Fruit fly (Drosophila melanogaster): Measurements from ENCODE around the gene Ugt307A1.

Ugt307A1 gene

DNA sequence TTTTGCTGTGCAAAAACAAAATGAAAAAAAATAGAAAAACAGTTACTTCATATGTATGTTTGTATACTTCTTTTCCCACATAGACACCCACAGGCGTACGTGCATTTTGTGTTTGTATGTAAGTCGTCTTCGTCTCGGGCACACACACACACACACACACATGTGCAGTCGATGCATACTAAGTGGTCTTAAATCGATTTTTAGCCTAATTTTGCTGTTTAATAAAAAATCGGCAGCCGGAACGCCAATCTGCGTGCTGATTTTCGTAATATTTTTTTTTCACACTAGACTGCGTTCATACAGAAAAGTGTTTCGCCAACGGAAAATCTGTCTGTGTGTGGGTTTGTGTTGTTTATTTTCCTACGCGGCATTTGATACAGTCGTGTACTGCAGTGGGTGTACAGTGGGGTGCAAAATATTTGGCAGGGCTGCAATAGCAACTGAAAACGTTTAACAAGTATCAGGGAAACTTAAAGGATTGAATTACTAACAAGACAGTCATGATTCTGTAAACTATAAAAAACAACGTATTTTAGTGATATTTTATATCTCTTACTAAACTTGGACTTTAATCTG is 34.6 kb upstream of the Ugt307A1 start (continued):
- no peak for TF ChIP-seq inv (GFP tag; IDR thresholded peaks at IDR 0.05; ENCODE audit: partially characterized antibody)
- TF ChIP-seq jumu (GFP tag; optimal IDR thresholded peaks at IDR 0.05) = peak; percentile 40
- TF ChIP-seq stc (GFP tag; IDR thresholded peaks at IDR 0.05) = no peak
- peak; percentile 35 for TF ChIP-seq CG17829 (tag; optimal IDR thresholded peaks at IDR 0.05)
- no peak for TF ChIP-seq ash1 (GFP tag; optimal IDR thresholded peaks at IDR 0.05)
- peak; percentile 9 for TF ChIP-seq sug (tag; optimal IDR thresholded peaks at IDR 0.05)
- TF ChIP-seq fd102C (GFP tag; optimal IDR thresholded peaks at IDR 0.05) = no peak
- no peak for TF ChIP-seq nerfin-2 (GFP tag; IDR thresholded peaks at IDR 0.05; ENCODE audit: partially characterized antibody)
- no peak for TF ChIP-seq nmo (GFP tag; optimal IDR thresholded peaks at IDR 0.05)
- TF ChIP-seq Dp (GFP tag; optimal IDR thresholded peaks at IDR 0.05) = no peak
- peak; percentile 25; the same call in 1 of the 2 replicates for TF ChIP-seq H2.0 (GFP tag; IDR thresholded peaks at IDR 0.05)
- no peak for TF ChIP-seq twi (tag; optimal IDR thresholded peaks at IDR 0.05)
- TF ChIP-seq repo (GFP tag; optimal IDR thresholded peaks at IDR 0.05) = peak; percentile 35
- TF ChIP-seq CG8944 (GFP tag; optimal IDR thresholded peaks at IDR 0.05) = no peak
- no peak for TF ChIP-seq usp (GFP tag; optimal IDR thresholded peaks at IDR 0.05)
- TF ChIP-seq vfl (GFP tag; optimal IDR thresholded peaks at IDR 0.05) = no peak
- TF ChIP-seq CG11696 (GFP tag; IDR thresholded peaks at IDR 0.05) = no peak
- TF ChIP-seq CG6683 (GFP tag; optimal IDR thresholded peaks at IDR 0.05) = no peak
- TF ChIP-seq unc-4 (GFP tag; IDR thresholded peaks at IDR 0.05; ENCODE audit: partially characterized antibody) = no peak
- no peak for TF ChIP-seq Sox102F (GFP tag; optimal IDR thresholded peaks at IDR 0.05)
- peak; percentile 66; the same call in 2 of the 4 replicates for TF ChIP-seq Gug (GFP tag; IDR thresholded peaks at IDR 0.05)
- TF ChIP-seq sc (optimal IDR thresholded peaks at IDR 0.05) = no peak
- no peak for TF ChIP-seq sc (GFP tag; optimal IDR thresholded peaks at IDR 0.05)
- TF ChIP-seq dm (GFP tag; optimal IDR thresholded peaks at IDR 0.05) = no peak
- no peak for TF ChIP-seq CG12104 (GFP tag; optimal IDR thresholded peaks at IDR 0.05)
- TF ChIP-seq E2f2 (GFP tag; IDR thresholded peaks at IDR 0.05) = peak; percentile 32; the same call in 1 of the 2 replicates
- peak; percentile 16 for TF ChIP-seq CG4424 (GFP tag; optimal IDR thresholded peaks at IDR 0.05)
- TF ChIP-seq fd96Cb (tag; optimal IDR thresholded peaks at IDR 0.05) = no peak
- TF ChIP-seq Camta (GFP tag; optimal IDR thresholded peaks at IDR 0.05) = peak; percentile 3
- TF ChIP-seq Dip3 (GFP tag; optimal IDR thresholded peaks at IDR 0.05) = peak; percentile 36
- TF ChIP-seq chif (GFP tag; optimal IDR thresholded peaks at IDR 0.05) = peak in 1 of 2 experiments; percentile 9
- TF ChIP-seq az2 (GFP tag; optimal IDR thresholded peaks at IDR 0.05) = peak; percentile 43
- no peak for TF ChIP-seq CG31365 (tag; optimal IDR thresholded peaks at IDR 0.05)
- TF ChIP-seq tup (GFP tag; optimal IDR thresholded peaks at IDR 0.05) = no peak
- TF ChIP-seq NC2β (GFP tag; optimal IDR thresholded peaks at IDR 0.05) = no peak
- TF ChIP-seq bab2 (GFP tag; optimal IDR thresholded peaks at IDR 0.05) = no peak
- no peak for TF ChIP-seq CG8388 (GFP tag; optimal IDR thresholded peaks at IDR 0.05)
- TF ChIP-seq CG17186 (GFP tag; optimal IDR thresholded peaks at IDR 0.05) = no peak
- no peak for TF ChIP-seq CG11093 (GFP tag; IDR thresholded peaks at IDR 0.05)
- no peak for TF ChIP-seq bowl (GFP tag; IDR thresholded peaks at IDR 0.05)
- no peak for TF ChIP-seq CG30431 (GFP tag; optimal IDR thresholded peaks at IDR 0.05)
- no peak for TF ChIP-seq CG4404 (GFP tag; IDR thresholded peaks at IDR 0.05)
- TF ChIP-seq Scr (GFP tag; IDR thresholded peaks at IDR 0.05; ENCODE audit: partially characterized antibody) = no peak
- no peak for TF ChIP-seq corto (GFP tag; optimal IDR thresholded peaks at IDR 0.05)
- no peak for TF ChIP-seq cad (GFP tag; optimal IDR thresholded peaks at IDR 0.05)
- peak; percentile 15 for TF ChIP-seq mirr (GFP tag; optimal IDR thresholded peaks at IDR 0.05)
- TF ChIP-seq CG9797 (GFP tag; optimal IDR thresholded peaks at IDR 0.05) = no peak
- TF ChIP-seq CG14441 (GFP tag; IDR thresholded peaks at IDR 0.05) = 0 out of 2 replicates have a peak, but pooled peaks have one; percentile 37
- no peak for TF ChIP-seq hb (GFP tag; IDR thresholded peaks at IDR 0.05; ENCODE audit: partially characterized antibody)
- no peak for TF ChIP-seq CG1602 (GFP tag; optimal IDR thresholded peaks at IDR 0.05)
- no peak for TF ChIP-seq CG4730 (GFP tag; IDR thresholded peaks at IDR 0.05)
